Worm (Caenorhabditis elegans) whole organism, young adult: ENCODE results near the gene R03E9.2.

Experiments
- B0336.3 ChIP-seq: fragments of 200-800 bp; sonication (Bioruptor generic); IDR thresholded peaks from 2 replicates; pipeline ENCODE4 v1.3.6; 2022; ENCODE audit warnings: missing genetic modification characterization, missing compliant biosample characterization
- D2030.7 ChIP-seq: fragments of 200-800 bp; sonication (Bioruptor generic); IDR thresholded peaks from 2 replicates; pipeline ENCODE4 v1.3.6; 2022; ENCODE audit warnings: missing genetic modification reagents, missing genetic modification characterization, missing compliant biosample characterization
- F22D6.2 ChIP-seq: sonication (generic microtip); optimal IDR thresholded peaks from 2 replicates; lab custom pipeline; 2016; ENCODE audit warnings: mild to moderate bottlenecking, missing genetic modification characterization, missing compliant biosample characterization
- F37B4.10 ChIP-seq: fragments of 200-800 bp; sonication (Bioruptor generic); IDR thresholded peaks from 2 replicates; pipeline ENCODE4 v1.3.6; 2022; ENCODE audit warnings: missing genetic modification characterization, missing compliant biosample characterization
- F49E8.2 ChIP-seq: sonication (generic microtip); optimal IDR thresholded peaks from 3 replicates; lab custom pipeline; 2017; ENCODE audit warnings: missing genetic modification characterization, mild to moderate bottlenecking, missing compliant biosample characterization, antibody characterized with exemption, moderate library complexity; ENCODE audit not compliant: insufficient read depth
- F57C9.4 ChIP-seq: sonication (generic microtip); optimal IDR thresholded peaks from 2 replicates; lab custom pipeline; 2017; ENCODE audit warnings: mild to moderate bottlenecking, missing genetic modification characterization, missing compliant biosample characterization
- K11D2.4 ChIP-seq: fragments of 200-800 bp; sonication (Bioruptor generic); IDR thresholded peaks from 2 replicates; pipeline ENCODE4 v1.3.6; 2022; ENCODE audit warnings: missing genetic modification reagents, missing genetic modification characterization, missing compliant biosample characterization
- T07F8.4 ChIP-seq: sonication (generic microtip); optimal IDR thresholded peaks from 2 replicates; lab custom pipeline; 2016; ENCODE audit warnings: mild to moderate bottlenecking, missing genetic modification characterization, moderate library complexity, missing compliant biosample characterization
- Y53F4B.3 ChIP-seq: fragments of 200-800 bp; sonication (Bioruptor generic); IDR thresholded peaks from 2 replicates; pipeline ENCODE4 v1.3.6; 2022; ENCODE audit warnings: missing genetic modification reagents, missing genetic modification characterization, missing compliant biosample characterization
- Y56A3A.18 ChIP-seq: fragments of 200-800 bp; sonication (Bioruptor generic); IDR thresholded peaks from 2 replicates; pipeline ENCODE4 v1.3.6; 2022; ENCODE audit warnings: missing genetic modification reagents, missing genetic modification characterization, missing compliant biosample characterization
- Y67H2A.10 ChIP-seq: fragments of 200-800 bp; sonication (Bioruptor generic); conservative IDR thresholded peaks from 2 replicates; pipeline ENCODE4 v1.3.6; 2022; ENCODE audit warnings: missing genetic modification reagents, missing genetic modification characterization, missing compliant biosample characterization
- Y79H2A.3 ChIP-seq: fragments of 200-800 bp; sonication (Bioruptor generic); conservative IDR thresholded peaks from 2 replicates; pipeline ENCODE4 v1.3.6; 2022; ENCODE audit warnings: missing genetic modification reagents, missing genetic modification characterization, missing compliant biosample characterization
- Y95B8A.8 ChIP-seq: fragments of 200-800 bp; sonication (Bioruptor generic); IDR thresholded peaks from 2 replicates; pipeline ENCODE4 v1.3.6; 2022; ENCODE audit warnings: missing genetic modification reagents, missing genetic modification characterization, missing compliant biosample characterization
- ZK185.1 ChIP-seq: sonication (generic microtip); optimal IDR thresholded peaks from 2 replicates; lab custom pipeline; 2016; ENCODE audit warnings: mild to moderate bottlenecking, missing genetic modification characterization, missing compliant biosample characterization; ENCODE audit not compliant: poor library complexity, severe bottlenecking
- attf-6 ChIP-seq: fragments of 200-800 bp; sonication (Bioruptor generic); IDR thresholded peaks from 2 replicates; pipeline ENCODE4 v1.3.6; 2022; ENCODE audit warnings: missing genetic modification reagents, missing genetic modification characterization, missing compliant biosample characterization
- bed-1 ChIP-seq: fragments of 200-800 bp; sonication (Bioruptor generic); IDR thresholded peaks from 2 replicates; pipeline ENCODE4 v1.3.6; 2022; ENCODE audit warnings: missing genetic modification reagents, missing genetic modification characterization, missing compliant biosample characterization
- bed-2 ChIP-seq: fragments of 200-800 bp; sonication (Bioruptor generic); IDR thresholded peaks from 2 replicates; pipeline ENCODE4 v1.3.6; 2022; ENCODE audit warnings: missing genetic modification reagents, missing genetic modification characterization, missing compliant biosample characterization
- cebp-2 ChIP-seq: fragments of 200-800 bp; sonication (Bioruptor generic); IDR thresholded peaks from 2 replicates; pipeline ENCODE4 v1.3.6; 2022; ENCODE audit warnings: missing genetic modification characterization, missing compliant biosample characterization
- ceh-100 ChIP-seq: fragments of 200-800 bp; sonication (Bioruptor generic); IDR thresholded peaks from 2 replicates; pipeline ENCODE4 v1.3.6; 2022; ENCODE audit warnings: missing genetic modification reagents, missing genetic modification characterization, missing compliant biosample characterization
- ceh-27 ChIP-seq: fragments of 200-800 bp; sonication (Bioruptor generic); optimal IDR thresholded peaks from 2 replicates; lab custom pipeline; 2018; ENCODE audit warnings: mild to moderate bottlenecking, missing genetic modification characterization, moderate library complexity, missing compliant biosample characterization
- ceh-40 ChIP-seq: fragments of 200-800 bp; sonication (Bioruptor generic); IDR thresholded peaks from 2 replicates; pipeline ENCODE4 v1.3.6; 2022; ENCODE audit warnings: missing genetic modification characterization, missing compliant biosample characterization
- ceh-79 ChIP-seq: sonication (generic microtip); optimal IDR thresholded peaks from 2 replicates; lab custom pipeline; 2017; ENCODE audit warnings: mild to moderate bottlenecking, missing genetic modification characterization, missing compliant biosample characterization
- chd-7 ChIP-seq: sonication (generic microtip); optimal IDR thresholded peaks from 2 replicates; lab custom pipeline; 2016; ENCODE audit warnings: mild to moderate bottlenecking, missing genetic modification characterization, moderate library complexity, missing compliant biosample characterization
- dpl-1 ChIP-seq: fragments of 150-350 bp; optimal IDR thresholded peaks from 2 replicates; lab custom pipeline; 2014; ENCODE audit warnings: missing biosample characterization, missing genetic modification reagents, missing genetic modification characterization
- efl-1 ChIP-seq: fragments of 150-350 bp; optimal IDR thresholded peaks from 2 replicates; lab custom pipeline; 2014; ENCODE audit warnings: missing biosample characterization, missing genetic modification reagents, missing genetic modification characterization
- fkh-3 ChIP-seq: sonication (generic microtip); optimal IDR thresholded peaks from 2 replicates; lab custom pipeline; 2016; ENCODE audit warnings: mild to moderate bottlenecking, missing genetic modification characterization, missing compliant biosample characterization
- him-1 ChIP-seq: sonication (generic microtip); optimal IDR thresholded peaks from 2 replicates; lab custom pipeline; 2016; ENCODE audit warnings: missing genotype, missing genetic modification reagents, missing genetic modification characterization, missing compliant biosample characterization
- hlh-26 ChIP-seq: fragments of 200-800 bp; sonication (Bioruptor generic); conservative IDR thresholded peaks from 2 replicates; pipeline ENCODE4 v1.3.6; 2022; ENCODE audit warnings: missing genetic modification reagents, missing genetic modification characterization, missing compliant biosample characterization
- hmg-1.2 ChIP-seq: fragments of 200-800 bp; sonication (Bioruptor generic); IDR thresholded peaks from 2 replicates; pipeline ENCODE4 v1.3.6; 2022; ENCODE audit warnings: missing genetic modification reagents, missing genetic modification characterization, missing compliant biosample characterization
- lag-1 ChIP-seq: fragments of 200-800 bp; sonication (Bioruptor generic); IDR thresholded peaks from 2 replicates; pipeline ENCODE4 v1.3.6; 2022; ENCODE audit warnings: missing genetic modification reagents, missing genetic modification characterization, missing compliant biosample characterization
- let-526 ChIP-seq: fragments of 200-800 bp; sonication (Bioruptor generic); IDR thresholded peaks from 2 replicates; pipeline ENCODE4 v1.3.6; 2022; ENCODE audit warnings: missing genetic modification reagents, missing genetic modification characterization, missing compliant biosample characterization
- madf-10 ChIP-seq: sonication (generic microtip); optimal IDR thresholded peaks from 2 replicates; lab custom pipeline; 2016; ENCODE audit warnings: mild to moderate bottlenecking, missing genetic modification characterization, missing compliant biosample characterization
- madf-3 ChIP-seq: fragments of 200-800 bp; sonication (Bioruptor generic); IDR thresholded peaks from 2 replicates; pipeline ENCODE4 v1.3.6; 2022; ENCODE audit warnings: missing genetic modification reagents, missing genetic modification characterization, missing compliant biosample characterization
- madf-6 ChIP-seq: fragments of 200-800 bp; sonication (Bioruptor generic); IDR thresholded peaks from 2 replicates; pipeline ENCODE4 v1.3.6; 2022; ENCODE audit warnings: missing genetic modification reagents, missing genetic modification characterization, missing compliant biosample characterization
- mcd-1 ChIP-seq: fragments of 200-800 bp; sonication (Bioruptor generic); IDR thresholded peaks from 2 replicates; pipeline ENCODE4 v1.3.6; 2022; ENCODE audit warnings: missing genetic modification reagents, missing genetic modification characterization, missing compliant biosample characterization
- nfya-2 ChIP-seq: fragments of 200-800 bp; sonication (Bioruptor generic); IDR thresholded peaks from 2 replicates; pipeline ENCODE4 v1.3.6; 2022; ENCODE audit warnings: missing genetic modification reagents, missing genetic modification characterization, missing compliant biosample characterization
- nhr-120 ChIP-seq: fragments of 200-800 bp; sonication (Bioruptor generic); IDR thresholded peaks from 2 replicates; pipeline ENCODE4 v1.3.6; 2022; ENCODE audit warnings: missing genetic modification characterization, missing compliant biosample characterization
- pbrm-1 ChIP-seq: fragments of 200-800 bp; sonication (Bioruptor generic); IDR thresholded peaks from 2 replicates; pipeline ENCODE4 v1.3.6; 2022; ENCODE audit warnings: missing genetic modification reagents, missing genetic modification characterization, missing compliant biosample characterization
- pha-4 ChIP-seq: fragments of 150-350 bp; sonication (generic microtip); optimal IDR thresholded peaks from 2 replicates; lab custom pipeline; 2014; ENCODE audit warnings: missing biosample characterization, missing genetic modification reagents, missing genetic modification characterization
- repo-1 ChIP-seq: sonication (generic microtip); optimal IDR thresholded peaks from 2 replicates; lab custom pipeline; 2017; ENCODE audit warnings: mild to moderate bottlenecking, missing genetic modification characterization, missing compliant biosample characterization
- snpc-1.1 ChIP-seq: sonication (generic microtip); optimal IDR thresholded peaks from 2 replicates; lab custom pipeline; 2017; ENCODE audit warnings: missing genetic modification characterization, mild to moderate bottlenecking, missing compliant biosample characterization, antibody characterized with exemption, moderate library complexity, missing genotype, missing genetic modification reagents; ENCODE audit not compliant: insufficient read depth
- snpc-1.3 ChIP-seq: sonication (generic microtip); optimal IDR thresholded peaks from 2 replicates; lab custom pipeline; 2017; ENCODE audit warnings: missing genetic modification characterization, mild to moderate bottlenecking, missing compliant biosample characterization, antibody characterized with exemption, moderate library complexity, missing genotype, missing genetic modification reagents; ENCODE audit not compliant: insufficient read depth
- snpc-4 ChIP-seq, 5 experiments: fragments of 150-350 bp in 1 of 5; sonication (generic microtip) in 4 of 5; optimal IDR thresholded peaks; 2 replicates each; lab custom pipeline; 2014 to 2018; ENCODE audit warnings: missing genetic modification characterization in 5 of 5, missing biosample characterization in 3 of 5, antibody characterized with exemption in 2 of 5, mild to moderate bottlenecking in 2 of 5, missing compliant biosample characterization in 2 of 5, missing genotype in 2 of 5, moderate library complexity in 2 of 5, missing genetic modification reagents in 1 of 5
- somi-1 ChIP-seq: fragments of 200-800 bp; sonication (Bioruptor generic); optimal IDR thresholded peaks from 2 replicates; lab custom pipeline; 2018; ENCODE audit warnings: mild to moderate bottlenecking, missing genetic modification characterization, missing compliant biosample characterization
- tbp1 ChIP-seq: fragments of 200-800 bp; sonication (Bioruptor generic); optimal IDR thresholded peaks from 2 replicates; lab custom pipeline; 2018; ENCODE audit warnings: mild to moderate bottlenecking, missing genetic modification characterization, missing compliant biosample characterization
- tlf-1 ChIP-seq: fragments of 200-800 bp; sonication (Bioruptor generic); optimal IDR thresholded peaks from 2 replicates; lab custom pipeline; 2018; ENCODE audit warnings: mild to moderate bottlenecking, missing genetic modification characterization, missing compliant biosample characterization
- ztf-25 ChIP-seq: fragments of 200-800 bp; sonication (Bioruptor generic); IDR thresholded peaks from 2 replicates; pipeline ENCODE4 v1.3.6; 2022; ENCODE audit warnings: missing genetic modification reagents, missing genetic modification characterization, missing compliant biosample characterization

Gene R03E9.2

ce11 chrX:6743853-6744346, 10.8 kb upstream of the R03E9.2 start (continued):
- TF ChIP-seq Y56A3A.18 = 0 out of 2 replicates have a peak, but pooled peaks have one; percentile 67
- TF ChIP-seq Y53F4B.3 (GFP tag; lab: Robert Waterston, UW) = no peak
- peak; percentile 49; the same call in 1 of the 2 replicates for TF ChIP-seq Y95B8A.8 (GFP tag; lab: Robert Waterston, UW)
- no peak for TF ChIP-seq hlh-26 (GFP tag; lab: Robert Waterston, UW)
- TF ChIP-seq nfya-2 = no peak
- peak; percentile 74; the same call in 1 of the 2 replicates for TF ChIP-seq Y79H2A.3 (GFP tag; lab: Robert Waterston, UW)
- TF ChIP-seq F57C9.4 = no peak
- TF ChIP-seq madf-3 = 0 out of 2 replicates have a peak, but pooled peaks have one; percentile 45
- no peak for TF ChIP-seq ceh-79 (tag; lab: Kevin White, UChicago)
- peak; percentile 32; the same call in 1 of the 2 replicates for TF ChIP-seq madf-6 (GFP tag; lab: Robert Waterston, UW)
- peak; percentile 69 for TF ChIP-seq tbp1 (GFP tag; lab: Kevin White, UChicago)
- TF ChIP-seq F37B4.10 (GFP tag; lab: Robert Waterston, UW) = no peak
- TF ChIP-seq cebp-2 (GFP tag; lab: Robert Waterston, UW) = 0 out of 2 replicates have a peak, but pooled peaks have one; percentile 75
- peak; percentile 97 for TF ChIP-seq somi-1 (GFP tag; lab: Kevin White, UChicago)
- TF ChIP-seq Y67H2A.10 (GFP tag; lab: Robert Waterston, UW) = no peak
- peak; percentile 59 for TF ChIP-seq hmg-1.2
- no peak for TF ChIP-seq snpc-1.3 (tag; lab: Kevin White, UChicago)
- no peak for TF ChIP-seq dpl-1 (GFP tag; lab: Kevin White, UChicago)
- TF ChIP-seq ztf-25 (GFP tag; lab: Robert Waterston, UW) = 0 out of 2 replicates have a peak, but pooled peaks have one; percentile 63
- TF ChIP-seq snpc-4 (GFP tag; optimal IDR thresholded peaks at IDR 0.05; lab: Kevin White, UChicago) = no peak
- TF ChIP-seq snpc-4 (tag; optimal IDR thresholded peaks at IDR 0.05; lab: Kevin White, UChicago) = peak; percentile 11 to 67 (median 41)
- TF ChIP-seq madf-10 (tag; lab: Kevin White, UChicago) = peak; percentile 74
- peak; percentile 90 for TF ChIP-seq tlf-1 (GFP tag; lab: Kevin White, UChicago)
- TF ChIP-seq ceh-40 (GFP tag; lab: Robert Waterston, UW) = 0 out of 2 replicates have a peak, but pooled peaks have one; percentile 3
- peak; percentile 35 for TF ChIP-seq pha-4 (tag; lab: Kevin White, UChicago)
- no peak for TF ChIP-seq F49E8.2 (tag; lab: Kevin White, UChicago)
- peak; percentile 89 for TF ChIP-seq K11D2.4 (GFP tag; lab: Robert Waterston, UW)
- peak; percentile 93 for TF ChIP-seq ZK185.1 (tag; lab: Kevin White, UChicago)
- TF ChIP-seq ceh-100 (GFP tag; lab: Robert Waterston, UW) = peak; percentile 38; the same call in 1 of the 2 replicates
- no peak for TF ChIP-seq nhr-120 (GFP tag; lab: Robert Waterston, UW)
- no peak for TF ChIP-seq snpc-1.1
- TF ChIP-seq fkh-3 (tag; lab: Kevin White, UChicago) = no peak
- no peak for TF ChIP-seq T07F8.4
- TF ChIP-seq attf-6 = 0 out of 2 replicates have a peak, but pooled peaks have one; percentile 30
- peak; percentile 82; the same call in 1 of the 2 replicates for TF ChIP-seq pbrm-1 (GFP tag; lab: Robert Waterston, UW)
- TF ChIP-seq chd-7 (tag; lab: Kevin White, UChicago) = peak; percentile 95
- peak; percentile 92 for TF ChIP-seq repo-1 (tag; lab: Kevin White, UChicago)
- peak; percentile 95 for TF ChIP-seq F22D6.2 (tag; lab: Kevin White, UChicago)
- TF ChIP-seq mcd-1 (GFP tag; lab: Robert Waterston, UW) = peak; percentile 47; the same call in 1 of the 2 replicates
- TF ChIP-seq bed-1 (GFP tag; lab: Robert Waterston, UW) = no peak
- 0 out of 2 replicates have a peak, but pooled peaks have one; percentile 25 for TF ChIP-seq lag-1 (GFP tag; lab: Robert Waterston, UW)
- TF ChIP-seq D2030.7 (GFP tag; lab: Robert Waterston, UW) = no peak
- peak; percentile 61; the same call in 1 of the 2 replicates for TF ChIP-seq let-526 (GFP tag; lab: Robert Waterston, UW)
- TF ChIP-seq efl-1 (GFP tag; lab: Kevin White, UChicago) = no peak
- peak; percentile 79 for TF ChIP-seq ceh-27 (GFP tag; lab: Kevin White, UChicago)
- no peak for TF ChIP-seq bed-2
- TF ChIP-seq B0336.3 (GFP tag; lab: Robert Waterston, UW) = peak; percentile 92
- no peak for TF ChIP-seq him-1 (tag; lab: Kevin White, UChicago)
